Fruit fly (Drosophila melanogaster) whole organism, embryonic: Measurements from ENCODE around the gene Txl.

Source experiments
- Ada2b ChIP-seq: fragments of 200-800 bp; sonication (Bioruptor generic); IDR thresholded peaks from 2 replicates; pipeline ENCODE4 v1.3.6; 2022; ENCODE audit warnings: missing biosample characterization, missing genetic modification characterization
- CG12299 ChIP-seq: fragments of 200-800 bp; sonication (Bioruptor generic); optimal IDR thresholded peaks from 2 replicates; lab custom pipeline; 2018; ENCODE audit warnings: missing biosample characterization, mild to moderate bottlenecking, missing genetic modification characterization
- CG13424 ChIP-seq: fragments of 200-800 bp; sonication (Bioruptor generic); optimal IDR thresholded peaks from 2 replicates; lab custom pipeline; 2019; ENCODE audit warnings: missing biosample characterization, mild to moderate bottlenecking, missing genetic modification characterization, moderate library complexity
- CG14860 ChIP-seq: fragments of 200-800 bp; sonication (Bioruptor generic); IDR thresholded peaks from 3 replicates; pipeline ENCODE4 v1.3.6; 2022; ENCODE audit warnings: missing biosample characterization, missing genetic modification characterization; ENCODE audit not compliant: partially characterized antibody
- CG15479 ChIP-seq: fragments of 200-800 bp; sonication (Bioruptor generic); optimal IDR thresholded peaks from 3 replicates; lab custom pipeline; 2019; ENCODE audit warnings: missing biosample characterization, mild to moderate bottlenecking, missing genetic modification characterization, moderate library complexity
- CG16779 ChIP-seq: fragments of 200-800 bp; sonication (Bioruptor generic); IDR thresholded peaks from 2 replicates; pipeline ENCODE4 v1.3.6; 2022; ENCODE audit warnings: missing biosample characterization, missing genetic modification characterization
- CG16813 ChIP-seq: fragments of 200-800 bp; sonication (Bioruptor generic); IDR thresholded peaks from 3 replicates; pipeline ENCODE4 v1.3.6; 2022; ENCODE audit warnings: missing biosample characterization, missing genetic modification characterization; ENCODE audit not compliant: partially characterized antibody
- CG2116 ChIP-seq: fragments of 200-800 bp; sonication (Bioruptor generic); optimal IDR thresholded peaks from 3 replicates; lab custom pipeline; 2018; ENCODE audit warnings: missing biosample characterization, mild to moderate bottlenecking, missing genetic modification characterization
- CG2199 ChIP-seq: fragments of 200-800 bp; sonication (Bioruptor generic); IDR thresholded peaks from 3 replicates; pipeline ENCODE4 v1.3.6; 2022; ENCODE audit warnings: missing biosample characterization, missing genetic modification characterization
- CG2875 ChIP-seq: fragments of 200-800 bp; sonication (Bioruptor generic); optimal IDR thresholded peaks from 2 replicates; lab custom pipeline; 2017; ENCODE audit warnings: missing biosample characterization, mild to moderate bottlenecking, missing genetic modification characterization, missing genetic modification reagents
- CG30020 ChIP-seq: fragments of 200-800 bp; optimal IDR thresholded peaks from 2 replicates; lab custom pipeline; 2019; ENCODE audit warnings: missing biosample characterization, mild to moderate bottlenecking, missing genetic modification characterization, moderate library complexity
- CG31224 ChIP-seq: fragments of 200-800 bp; sonication (Bioruptor generic); IDR thresholded peaks from 2 replicates; pipeline ENCODE4 v1.3.6; 2022; ENCODE audit warnings: missing biosample characterization, missing genetic modification characterization
- CG3407 ChIP-seq: fragments of 200-800 bp; sonication (Bioruptor generic); optimal IDR thresholded peaks from 2 replicates; lab custom pipeline; 2018; ENCODE audit warnings: missing biosample characterization, mild to moderate bottlenecking, missing genetic modification characterization
- CG34422 ChIP-seq: fragments of 200-800 bp; sonication (Bioruptor generic); IDR thresholded peaks from 3 replicates; pipeline ENCODE4 v1.3.6; 2022; ENCODE audit warnings: missing biosample characterization, missing genetic modification characterization
- CG3838 ChIP-seq: fragments of 200-800 bp; sonication (Bioruptor generic); optimal IDR thresholded peaks from 3 replicates; lab custom pipeline; 2016; ENCODE audit warnings: missing biosample characterization, missing genetic modification characterization
- CG6683 ChIP-seq: fragments of 200-800 bp; sonication (Bioruptor generic); optimal IDR thresholded peaks from 2 replicates; lab custom pipeline; 2017; ENCODE audit warnings: missing biosample characterization, mild to moderate bottlenecking, missing genetic modification characterization, missing genetic modification reagents
- CG7372 ChIP-seq: fragments of 200-800 bp; sonication (Bioruptor generic); IDR thresholded peaks from 2 replicates; pipeline ENCODE4 v1.3.6; 2022; ENCODE audit warnings: missing biosample characterization, missing genetic modification characterization
- CG8359 ChIP-seq: fragments of 200-800 bp; sonication (Bioruptor generic); optimal IDR thresholded peaks from 2 replicates; lab custom pipeline; 2017; ENCODE audit warnings: missing biosample characterization, mild to moderate bottlenecking, missing genetic modification characterization, borderline replicate concordance
- CoRest ChIP-seq: fragments of 200-800 bp; sonication (Bioruptor generic); optimal IDR thresholded peaks from 3 replicates; lab custom pipeline; 2018; ENCODE audit warnings: missing biosample characterization, mild to moderate bottlenecking, missing genetic modification characterization, moderate library complexity
- D19B ChIP-seq: fragments of 200-800 bp; sonication (Bioruptor generic); optimal IDR thresholded peaks from 2 replicates; lab custom pipeline; 2017; ENCODE audit warnings: missing biosample characterization, mild to moderate bottlenecking, missing genetic modification characterization
- H15 ChIP-seq: fragments of 200-800 bp; sonication (Bioruptor generic); IDR thresholded peaks from 3 replicates; pipeline ENCODE4 v1.3.6; 2022; ENCODE audit warnings: missing biosample characterization, missing genetic modification characterization
- HLHmδ ChIP-seq: fragments of 200-800 bp; sonication (Bioruptor generic); optimal IDR thresholded peaks from 2 replicates; lab custom pipeline; 2018; ENCODE audit warnings: missing biosample characterization, mild to moderate bottlenecking, missing genetic modification characterization, moderate library complexity
- Lhr ChIP-seq: fragments of 200-800 bp; sonication (Bioruptor generic); optimal IDR thresholded peaks from 3 replicates; lab custom pipeline; 2017; ENCODE audit warnings: mild to moderate bottlenecking, missing biosample characterization, missing genetic modification reagents, missing genetic modification characterization
- Poxn ChIP-seq: fragments of 200-800 bp; sonication (Bioruptor generic); IDR thresholded peaks from 2 replicates; pipeline ENCODE4 v1.3.6; 2022; ENCODE audit warnings: missing biosample characterization, missing genetic modification characterization
- Six4 ChIP-seq: fragments of 200-800 bp; sonication (Bioruptor generic); optimal IDR thresholded peaks from 2 replicates; lab custom pipeline; 2016; ENCODE audit warnings: missing biosample characterization, missing genetic modification characterization
- aop ChIP-seq: fragments of 200-800 bp; sonication (Bioruptor generic); IDR thresholded peaks from 2 replicates; pipeline ENCODE4 v1.3.6; 2022; ENCODE audit warnings: missing biosample characterization, missing genetic modification characterization
- bbx ChIP-seq: fragments of 200-800 bp; sonication (Bioruptor generic); IDR thresholded peaks from 2 replicates; pipeline ENCODE4 v1.3.6; 2022; ENCODE audit warnings: missing biosample characterization, missing genetic modification characterization; ENCODE audit not compliant: partially characterized antibody
- cato ChIP-seq: fragments of 200-800 bp; sonication (Bioruptor generic); optimal IDR thresholded peaks from 2 replicates; lab custom pipeline; 2016; ENCODE audit warnings: missing biosample characterization, missing genetic modification characterization, borderline replicate concordance
- chm ChIP-seq: fragments of 200-800 bp; sonication (Bioruptor generic); IDR thresholded peaks from 2 replicates; pipeline ENCODE4 v1.3.6; 2022; ENCODE audit warnings: missing biosample characterization, missing genetic modification characterization
- corto ChIP-seq: fragments of 200-800 bp; sonication (Bioruptor generic); optimal IDR thresholded peaks from 2 replicates; lab custom pipeline; 2016; ENCODE audit warnings: missing biosample characterization, mild to moderate bottlenecking, missing genetic modification characterization, moderate library complexity
- dimm ChIP-seq: fragments of 200-800 bp; sonication (Bioruptor generic); IDR thresholded peaks from 2 replicates; pipeline ENCODE4 v1.3.6; 2022; ENCODE audit warnings: missing biosample characterization, missing genetic modification characterization
- esg ChIP-seq: fragments of 200-800 bp; sonication (Bioruptor generic); conservative IDR thresholded peaks from 2 replicates; pipeline ENCODE4 v1.3.6; 2022; ENCODE audit warnings: missing biosample characterization, missing genetic modification characterization
- eve ChIP-seq, 2 experiments: fragments of >200 bp; optimal IDR thresholded peaks; 2 replicates each; lab custom pipeline; 2017; ENCODE audit warnings: missing biosample characterization in 2 of 2, missing genetic modification characterization in 2 of 2
- fd102C ChIP-seq: fragments of 200-800 bp; sonication (Bioruptor generic); optimal IDR thresholded peaks from 2 replicates; lab custom pipeline; 2018; ENCODE audit warnings: missing biosample characterization, mild to moderate bottlenecking, missing genetic modification characterization, moderate library complexity
- fd3F ChIP-seq: fragments of 200-800 bp; sonication (Bioruptor generic); optimal IDR thresholded peaks from 2 replicates; lab custom pipeline; 2018; ENCODE audit warnings: missing biosample characterization, mild to moderate bottlenecking, missing genetic modification characterization, moderate library complexity
- gro ChIP-seq: fragments of 200-800 bp; sonication (Bioruptor generic); optimal IDR thresholded peaks from 2 replicates; lab custom pipeline; 2016; ENCODE audit warnings: missing biosample characterization, missing genetic modification characterization
- ham ChIP-seq: fragments of 200-800 bp; sonication (Bioruptor generic); IDR thresholded peaks from 2 replicates; pipeline ENCODE4 v1.3.6; 2022; ENCODE audit warnings: missing biosample characterization, missing genetic modification characterization
- jigr1 ChIP-seq: fragments of 200-800 bp; sonication (Bioruptor generic); IDR thresholded peaks from 3 replicates; pipeline ENCODE4 v1.3.6; 2022; ENCODE audit warnings: missing biosample characterization, missing genetic modification characterization
- lbe ChIP-seq: fragments of 200-800 bp; sonication (Bioruptor generic); optimal IDR thresholded peaks from 2 replicates; lab custom pipeline; 2016; ENCODE audit warnings: missing biosample characterization, mild to moderate bottlenecking, missing genetic modification characterization
- lov ChIP-seq, 2 experiments: fragments of 200-800 bp in 1 of 2; fragments of >200 bp in 1 of 2; sonication (Bioruptor generic) in 1 of 2; IDR thresholded peaks in 1 of 2; optimal IDR thresholded peaks in 1 of 2; 2 replicates in 1 of 2; 3 replicates in 1 of 2; pipeline versions ENCODE4 v1.3.6 to Lab custom; 2017 to 2022; ENCODE audit warnings: missing biosample characterization in 1 of 2, missing genetic modification characterization in 1 of 2
- nau ChIP-seq: fragments of 200-800 bp; sonication (Bioruptor generic); optimal IDR thresholded peaks from 3 replicates; lab custom pipeline; 2017; ENCODE audit warnings: missing biosample characterization, mild to moderate bottlenecking, missing genetic modification characterization, missing genetic modification reagents
- prd ChIP-seq, 3 experiments: fragments of >200 bp in 2 of 3; fragments of 200-800 bp in 1 of 3; sonication (Bioruptor generic) in 1 of 3; optimal IDR thresholded peaks in 2 of 3; IDR thresholded peaks in 1 of 3; 2 replicates in 2 of 3; 3 replicates in 1 of 3; pipeline versions ENCODE4 v1.3.6 to Lab custom; 2017 to 2022; ENCODE audit warnings: missing biosample characterization in 1 of 3, missing genetic modification characterization in 1 of 3
- repo ChIP-seq: fragments of 200-800 bp; sonication (Bioruptor generic); optimal IDR thresholded peaks from 2 replicates; lab custom pipeline; 2016; ENCODE audit warnings: missing biosample characterization, missing genetic modification characterization
- sens-2 ChIP-seq: fragments of 200-800 bp; sonication (Bioruptor generic); IDR thresholded peaks from 2 replicates; pipeline ENCODE4 v1.3.6; 2022; ENCODE audit warnings: missing biosample characterization, missing genetic modification characterization
- twi ChIP-seq: fragments of 200-800 bp; optimal IDR thresholded peaks from 2 replicates; lab custom pipeline; 2019; ENCODE audit warnings: missing biosample characterization, mild to moderate bottlenecking, missing genetic modification characterization, moderate library complexity
- wor ChIP-seq: fragments of 200-800 bp; sonication (Bioruptor generic); IDR thresholded peaks from 2 replicates; pipeline ENCODE4 v1.3.6; 2022; ENCODE audit warnings: missing biosample characterization, missing genetic modification characterization
- zfh2 ChIP-seq: fragments of 200-800 bp; sonication (Bioruptor generic); optimal IDR thresholded peaks from 2 replicates; lab custom pipeline; 2016; ENCODE audit warnings: missing biosample characterization, missing genetic modification characterization

Txl gene

dm6 chr3L:5768532-5769497 is 3.2 kb downstream of the Txl start, which contains the start of the genes Ppat-Dpck and scny (continued):
- TF ChIP-seq CG34422 (peak; percentile 48; the same call in 1 of the 3 replicates), ham (GFP tag; lab: Robert Waterston, UW) (no peak), D19B (GFP tag; lab: Kevin White, UChicago) (no peak), CG13424 (tag; lab: Kevin White, UChicago) (no peak), bbx (GFP tag; lab: Robert Waterston, UW) (peak; percentile 86), CG15479 (GFP tag; lab: Kevin White, UChicago) (peak; percentile 84), CG3407 (no peak), CG14860 (peak; percentile 82), sens-2 (GFP tag; lab: Robert Waterston, UW) (no peak), gro (GFP tag; lab: Kevin White, UChicago) (peak; percentile 10), prd (optimal IDR thresholded peaks at IDR 0.05; lab: Kevin White, UChicago) (no peak), prd (GFP tag; IDR thresholded peaks at IDR 0.05; lab: Robert Waterston, UW) (no peak), eve (GFP tag; optimal IDR thresholded peaks at IDR 0.05; lab: Kevin White, UChicago) (no peak), CG2116 (peak; percentile 89), jigr1 (GFP tag; lab: Robert Waterston, UW) (no peak; the same call in 2 of the 3 replicates), wor (GFP tag; lab: Robert Waterston, UW) (no peak), Six4 (GFP tag; lab: Kevin White, UChicago) (no peak), CG16813 (GFP tag; lab: Robert Waterston, UW) (peak; percentile 92), corto (GFP tag; lab: Kevin White, UChicago) (no peak), aop (GFP tag; lab: Robert Waterston, UW) (no peak), lbe (peak; percentile 76), esg (GFP tag; lab: Robert Waterston, UW) (no peak), lov (optimal IDR thresholded peaks at IDR 0.05; lab: Kevin White, UChicago) (no peak), lov (GFP tag; IDR thresholded peaks at IDR 0.05; lab: Robert Waterston, UW) (no peak), CG2875 (GFP tag; lab: Kevin White, UChicago) (no peak), CG2199 (no peak), dimm (no peak), CG6683 (GFP tag; lab: Kevin White, UChicago) (no peak), CG30020 (tag; lab: Kevin White, UChicago) (peak; percentile 46), zfh2 (GFP tag; lab: Kevin White, UChicago) (peak; percentile 8), fd102C (no peak), Ada2b (no peak), CG7372 (no peak), fd3F (GFP tag; lab: Kevin White, UChicago) (no peak), Poxn (GFP tag; lab: Robert Waterston, UW) (no peak), CG12299 (tag; lab: Kevin White, UChicago) (peak; percentile 48), H15 (GFP tag; lab: Robert Waterston, UW) (no peak), CG31224 (GFP tag; lab: Robert Waterston, UW) (no peak), CG3838 (GFP tag; lab: Kevin White, UChicago) (no peak), cato (GFP tag; lab: Kevin White, UChicago) (no peak), CG8359 (GFP tag; lab: Kevin White, UChicago) (no peak), repo (GFP tag; lab: Kevin White, UChicago) (no peak), Lhr (GFP tag; lab: Kevin White, UChicago) (peak; percentile 40), nau (GFP tag; lab: Kevin White, UChicago) (no peak), CG16779 (GFP tag; lab: Robert Waterston, UW) (no peak), twi (tag; lab: Kevin White, UChicago) (peak; percentile 2), CoRest (tag; lab: Kevin White, UChicago) (no peak), chm (GFP tag; lab: Robert Waterston, UW) (no peak), HLHmδ (GFP tag; lab: Kevin White, UChicago) (no peak)
